Fruit fly (Drosophila melanogaster) whole organism, embryonic: Measurements from ENCODE around the gene CG43799.

ENCODE experiments used
- BEAF-32 ChIP-seq: fragments of 200-800 bp; sonication (Bioruptor generic); optimal IDR thresholded peaks from 3 replicates; lab custom pipeline; 2017; ENCODE audit warnings: missing biosample characterization, missing genetic modification characterization, mild to moderate bottlenecking, moderate library complexity, missing genetic modification reagents
- CG10321 ChIP-seq: fragments of 200-800 bp; sonication (Bioruptor generic); IDR thresholded peaks from 2 replicates; pipeline ENCODE4 v1.3.6; 2022; ENCODE audit warnings: missing biosample characterization, missing genetic modification characterization
- CG10979 ChIP-seq: fragments of 200-800 bp; sonication (Bioruptor generic); optimal IDR thresholded peaks from 2 replicates; lab custom pipeline; 2018; ENCODE audit warnings: missing biosample characterization, mild to moderate bottlenecking, missing genetic modification characterization, moderate library complexity
- CG11723 ChIP-seq: fragments of 200-800 bp; sonication (Bioruptor generic); optimal IDR thresholded peaks from 2 replicates; lab custom pipeline; 2017; ENCODE audit warnings: missing biosample characterization, mild to moderate bottlenecking, missing genetic modification characterization
- CG12659 ChIP-seq: fragments of 200-800 bp; sonication (Bioruptor generic); optimal IDR thresholded peaks from 3 replicates; lab custom pipeline; 2017; ENCODE audit warnings: mild to moderate bottlenecking, missing biosample characterization, missing genetic modification reagents, missing genetic modification characterization
- CG12942 ChIP-seq: fragments of 200-800 bp; sonication (Bioruptor generic); optimal IDR thresholded peaks from 3 replicates; lab custom pipeline; 2016; ENCODE audit warnings: missing biosample characterization, missing genetic modification characterization
- CG15073 ChIP-seq: fragments of 200-800 bp; sonication (Bioruptor generic); optimal IDR thresholded peaks from 2 replicates; lab custom pipeline; 2016; ENCODE audit warnings: missing biosample characterization, missing genetic modification characterization
- CG17359 ChIP-seq: fragments of 200-800 bp; sonication (Bioruptor generic); optimal IDR thresholded peaks from 3 replicates; lab custom pipeline; 2018; ENCODE audit warnings: missing biosample characterization, mild to moderate bottlenecking, missing genetic modification characterization, moderate library complexity
- CG18262 ChIP-seq: fragments of 200-800 bp; optimal IDR thresholded peaks from 3 replicates; lab custom pipeline; 2019; ENCODE audit warnings: missing biosample characterization, mild to moderate bottlenecking, missing genetic modification characterization, moderate library complexity
- CG33557 ChIP-seq: fragments of 200-800 bp; sonication (Bioruptor generic); optimal IDR thresholded peaks from 2 replicates; lab custom pipeline; 2019; ENCODE audit warnings: missing biosample characterization, mild to moderate bottlenecking, missing genetic modification characterization, moderate library complexity
- CG3847 ChIP-seq: fragments of 200-800 bp; sonication (Bioruptor generic); IDR thresholded peaks from 2 replicates; pipeline ENCODE4 v1.3.6; 2022; ENCODE audit warnings: missing biosample characterization, missing genetic modification characterization
- CG7786 ChIP-seq: fragments of 200-800 bp; sonication (Bioruptor generic); optimal IDR thresholded peaks from 2 replicates; lab custom pipeline; 2016; ENCODE audit warnings: missing biosample characterization, missing genetic modification characterization
- CG7963 ChIP-seq: fragments of 200-800 bp; sonication (Bioruptor generic); IDR thresholded peaks from 3 replicates; pipeline ENCODE4 v1.3.6; 2022; ENCODE audit warnings: missing biosample characterization, missing genetic modification characterization; ENCODE audit not compliant: partially characterized antibody
- CG8089 ChIP-seq: fragments of 200-800 bp; sonication (Bioruptor generic); optimal IDR thresholded peaks from 3 replicates; lab custom pipeline; 2016; ENCODE audit warnings: missing biosample characterization, missing genetic modification characterization
- CG8359 ChIP-seq: fragments of 200-800 bp; sonication (Bioruptor generic); optimal IDR thresholded peaks from 2 replicates; lab custom pipeline; 2017; ENCODE audit warnings: missing biosample characterization, mild to moderate bottlenecking, missing genetic modification characterization, borderline replicate concordance
- CG9727 ChIP-seq: fragments of 200-800 bp; sonication (Bioruptor generic); optimal IDR thresholded peaks from 3 replicates; lab custom pipeline; 2017; ENCODE audit warnings: missing biosample characterization, mild to moderate bottlenecking, missing genetic modification characterization
- D ChIP-seq, 2 experiments: fragments of 200-800 bp in 1 of 2; fragments of >200 bp in 1 of 2; sonication (Bioruptor generic) in 1 of 2; optimal IDR thresholded peaks; 2 replicates in 1 of 2; 3 replicates in 1 of 2; lab custom pipeline; 2017; ENCODE audit warnings: mild to moderate bottlenecking in 1 of 2, missing biosample characterization in 1 of 2, missing genetic modification characterization in 1 of 2, missing genetic modification reagents in 1 of 2
- Deaf1 ChIP-seq: fragments of 200-800 bp; optimal IDR thresholded peaks from 3 replicates; lab custom pipeline; 2019; ENCODE audit warnings: missing biosample characterization, mild to moderate bottlenecking, missing genetic modification characterization, moderate library complexity
- Dfd ChIP-seq, 2 experiments: fragments of >200 bp; optimal IDR thresholded peaks; 2 replicates each; lab custom pipeline; 2017; ENCODE audit warnings: missing biosample characterization in 2 of 2, missing genetic modification characterization in 2 of 2
- Dip2 ChIP-seq: fragments of 200-800 bp; sonication (Bioruptor generic); IDR thresholded peaks from 2 replicates; pipeline ENCODE4 v1.3.6; 2022; ENCODE audit warnings: missing biosample characterization, missing genetic modification characterization
- Dip3 ChIP-seq: fragments of 200-800 bp; sonication (Bioruptor generic); optimal IDR thresholded peaks from 3 replicates; lab custom pipeline; 2016; ENCODE audit warnings: missing biosample characterization, missing genetic modification characterization
- ERR ChIP-seq: fragments of 200-800 bp; sonication (Bioruptor generic); optimal IDR thresholded peaks from 2 replicates; lab custom pipeline; 2016; ENCODE audit warnings: missing biosample characterization, missing genetic modification characterization
- Fer3 ChIP-seq: fragments of 200-800 bp; sonication (Bioruptor generic); optimal IDR thresholded peaks from 2 replicates; lab custom pipeline; 2018; ENCODE audit warnings: missing biosample characterization, mild to moderate bottlenecking, missing genetic modification characterization, moderate library complexity
- Gsc ChIP-seq: fragments of 200-800 bp; sonication (Bioruptor generic); IDR thresholded peaks from 2 replicates; pipeline ENCODE4 v1.3.6; 2022; ENCODE audit warnings: missing biosample characterization, missing genetic modification characterization
- HmgZ ChIP-seq: fragments of 200-800 bp; sonication (Bioruptor generic); optimal IDR thresholded peaks from 2 replicates; lab custom pipeline; 2018; ENCODE audit warnings: missing biosample characterization, mild to moderate bottlenecking, missing genetic modification characterization
- Mad ChIP-seq: fragments of 200-800 bp; sonication (Bioruptor generic); optimal IDR thresholded peaks from 2 replicates; lab custom pipeline; 2016; ENCODE audit warnings: missing biosample characterization, missing genetic modification characterization
- Myb ChIP-seq: fragments of 200-800 bp; sonication (Bioruptor generic); optimal IDR thresholded peaks from 2 replicates; lab custom pipeline; 2016; ENCODE audit warnings: missing biosample characterization, missing genetic modification characterization
- Neu2 ChIP-seq: fragments of 200-800 bp; sonication (Bioruptor generic); optimal IDR thresholded peaks from 3 replicates; lab custom pipeline; 2016; ENCODE audit warnings: missing biosample characterization, missing genetic modification characterization, borderline replicate concordance
- Optix ChIP-seq: fragments of 200-800 bp; sonication (Bioruptor generic); IDR thresholded peaks from 3 replicates; pipeline ENCODE4 v1.3.6; 2022; ENCODE audit warnings: missing biosample characterization, missing genetic modification characterization
- TFAM ChIP-seq: fragments of 200-800 bp; sonication (Bioruptor generic); optimal IDR thresholded peaks from 2 replicates; lab custom pipeline; 2017; ENCODE audit warnings: missing biosample characterization, missing genetic modification characterization, inconsistent platforms
- Trl ChIP-seq, 3 experiments: fragments of >200 bp in 2 of 3; fragments of 200-800 bp in 1 of 3; sonication (Bioruptor generic) in 1 of 3; optimal IDR thresholded peaks; 2 replicates in 1 of 3; 3 replicates in 2 of 3; lab custom pipeline; 2016 to 2017; ENCODE audit warnings: missing biosample characterization in 1 of 3, missing genetic modification characterization in 1 of 3
- az2 ChIP-seq: fragments of 200-800 bp; sonication (Bioruptor generic); optimal IDR thresholded peaks from 3 replicates; lab custom pipeline; 2016; ENCODE audit warnings: missing biosample characterization, missing genetic modification characterization
- chif ChIP-seq, 2 experiments: fragments of 200-800 bp; sonication (Bioruptor generic); optimal IDR thresholded peaks; 3 replicates each; lab custom pipeline; 2016; ENCODE audit warnings: missing biosample characterization in 2 of 2, missing genetic modification characterization in 2 of 2
- crol ChIP-seq: fragments of 200-800 bp; sonication (Bioruptor generic); IDR thresholded peaks from 2 replicates; pipeline ENCODE4 v1.3.6; 2022; ENCODE audit warnings: missing biosample characterization, missing genetic modification characterization
- dm ChIP-seq: fragments of 200-800 bp; sonication (Bioruptor generic); optimal IDR thresholded peaks from 3 replicates; lab custom pipeline; 2016; ENCODE audit warnings: missing biosample characterization, missing genetic modification characterization
- eve ChIP-seq, 2 experiments: fragments of >200 bp; optimal IDR thresholded peaks; 2 replicates each; lab custom pipeline; 2017; ENCODE audit warnings: missing biosample characterization in 2 of 2, missing genetic modification characterization in 2 of 2
- grn ChIP-seq: fragments of 200-800 bp; sonication (Bioruptor generic); optimal IDR thresholded peaks from 3 replicates; lab custom pipeline; 2017; ENCODE audit warnings: missing biosample characterization, missing genetic modification characterization
- hbn ChIP-seq: fragments of 200-800 bp; sonication (Bioruptor generic); IDR thresholded peaks from 2 replicates; pipeline ENCODE4 v1.3.6; 2022; ENCODE audit warnings: missing biosample characterization, missing genetic modification characterization; ENCODE audit not compliant: partially characterized antibody
- hth ChIP-seq: fragments of >200 bp; optimal IDR thresholded peaks from 2 replicates; lab custom pipeline; 2017; ENCODE audit warnings: inconsistent platforms
- kni ChIP-seq: fragments of 200-800 bp; sonication (Bioruptor generic); optimal IDR thresholded peaks from 3 replicates; lab custom pipeline; 2017; ENCODE audit warnings: mild to moderate bottlenecking, missing biosample characterization, missing genetic modification reagents, missing genetic modification characterization
- nau ChIP-seq: fragments of 200-800 bp; sonication (Bioruptor generic); optimal IDR thresholded peaks from 3 replicates; lab custom pipeline; 2017; ENCODE audit warnings: missing biosample characterization, mild to moderate bottlenecking, missing genetic modification characterization, missing genetic modification reagents
- nom ChIP-seq: fragments of 200-800 bp; sonication (Bioruptor generic); optimal IDR thresholded peaks from 2 replicates; lab custom pipeline; 2017; ENCODE audit warnings: missing biosample characterization, missing genetic modification characterization, mild to moderate bottlenecking, moderate library complexity, missing genetic modification reagents
- pfk ChIP-seq: fragments of 200-800 bp; sonication (Bioruptor generic); optimal IDR thresholded peaks from 2 replicates; lab custom pipeline; 2018; ENCODE audit warnings: missing biosample characterization, mild to moderate bottlenecking, missing genetic modification characterization, moderate library complexity
- pho ChIP-seq: fragments of 200-800 bp; sonication (Bioruptor generic); optimal IDR thresholded peaks from 2 replicates; lab custom pipeline; 2016; ENCODE audit warnings: missing biosample characterization, missing genetic modification characterization
- psq ChIP-seq: fragments of 200-800 bp; sonication (Bioruptor generic); optimal IDR thresholded peaks from 2 replicates; lab custom pipeline; 2017; ENCODE audit warnings: missing biosample characterization, missing genetic modification characterization
- tgo ChIP-seq: fragments of 200-800 bp; sonication (Bioruptor generic); IDR thresholded peaks from 3 replicates; pipeline ENCODE4 v1.3.6; 2022; ENCODE audit warnings: missing biosample characterization, missing genetic modification characterization
- trem ChIP-seq: fragments of 200-800 bp; optimal IDR thresholded peaks from 3 replicates; lab custom pipeline; 2019; ENCODE audit warnings: missing biosample characterization, mild to moderate bottlenecking, missing genetic modification characterization, moderate library complexity
- unpg ChIP-seq: fragments of 200-800 bp; sonication (Bioruptor generic); optimal IDR thresholded peaks from 3 replicates; lab custom pipeline; 2018; ENCODE audit warnings: missing biosample characterization, mild to moderate bottlenecking, missing genetic modification characterization, moderate library complexity
- zf30C ChIP-seq: fragments of 200-800 bp; sonication (Bioruptor generic); optimal IDR thresholded peaks from 3 replicates; lab custom pipeline; 2018; ENCODE audit warnings: missing biosample characterization, mild to moderate bottlenecking, missing genetic modification characterization

CG43799 gene

dm6 chr2L:7277562-7278255 is 50.2 kb downstream of the CG43799 start (continued):
- TF ChIP-seq TFAM (GFP tag; lab: Kevin White, UChicago) (no peak), CG8089 (GFP tag; lab: Kevin White, UChicago) (peak; percentile 13), pfk (GFP tag; lab: Kevin White, UChicago) (no peak), psq (GFP tag; lab: Kevin White, UChicago) (no peak), CG33557 (GFP tag; lab: Kevin White, UChicago) (peak; percentile 3), CG7786 (GFP tag; lab: Kevin White, UChicago) (no peak), CG15073 (GFP tag; lab: Kevin White, UChicago) (no peak), Mad (GFP tag; lab: Kevin White, UChicago) (no peak), az2 (GFP tag; lab: Kevin White, UChicago) (peak; percentile 3), CG9727 (GFP tag; lab: Kevin White, UChicago) (peak; percentile 23), CG8359 (GFP tag; lab: Kevin White, UChicago) (no peak), hth (lab: Kevin White, UChicago) (no peak), Fer3 (tag; lab: Kevin White, UChicago) (no peak), pho (no peak), CG10979 (tag; lab: Kevin White, UChicago) (peak; percentile 46), crol (GFP tag; lab: Robert Waterston, UW) (no peak), tgo (no peak), CG10321 (no peak), nom (GFP tag; lab: Kevin White, UChicago) (no peak), kni (GFP tag; lab: Kevin White, UChicago) (peak; percentile 28), Dfd (GFP tag; optimal IDR thresholded peaks at IDR 0.05; lab: Kevin White, UChicago) (no peak), Deaf1 (no peak), ERR (GFP tag; lab: Kevin White, UChicago) (no peak), CG7963 (no peak), BEAF-32 (GFP tag; lab: Kevin White, UChicago) (no peak), CG12942 (GFP tag; lab: Kevin White, UChicago) (no peak), D (optimal IDR thresholded peaks at IDR 0.05; lab: Kevin White, UChicago) (no peak), D (GFP tag; optimal IDR thresholded peaks at IDR 0.05; lab: Kevin White, UChicago) (peak; percentile 29), Trl (optimal IDR thresholded peaks at IDR 0.05; lab: Kevin White, UChicago) (no peak), Trl (GFP tag; optimal IDR thresholded peaks at IDR 0.05; lab: Kevin White, UChicago) (no peak), CG17359 (tag; lab: Kevin White, UChicago) (no peak), unpg (GFP tag; lab: Kevin White, UChicago) (no peak), HmgZ (tag; lab: Kevin White, UChicago) (no peak), Neu2 (GFP tag; lab: Kevin White, UChicago) (no peak), Gsc (GFP tag; lab: Robert Waterston, UW) (no peak), nau (GFP tag; lab: Kevin White, UChicago) (no peak), dm (no peak), trem (tag; lab: Kevin White, UChicago) (peak; percentile 5), Optix (GFP tag; lab: Robert Waterston, UW) (no peak), Myb (GFP tag; lab: Kevin White, UChicago) (no peak), Dip2 (GFP tag; lab: Robert Waterston, UW) (no peak), CG11723 (GFP tag; lab: Kevin White, UChicago) (no peak), grn (GFP tag; lab: Kevin White, UChicago) (no peak), Dip3 (no peak), CG12659 (no peak), hbn (GFP tag; lab: Robert Waterston, UW) (no peak), CG18262 (tag; lab: Kevin White, UChicago) (peak; percentile 41), chif (GFP tag; optimal IDR thresholded peaks at IDR 0.05; lab: Kevin White, UChicago) (peak in 1 of 2 experiments; percentile 7), eve (GFP tag; optimal IDR thresholded peaks at IDR 0.05; lab: Kevin White, UChicago) (peak in 1 of 2 experiments; percentile 40), zf30C (peak; percentile 79), CG3847 (GFP tag; lab: Robert Waterston, UW) (no peak)
